Worm (Caenorhabditis elegans): ENCODE data around the gene F25H8.2.

The F25H8.2 gene

DNA sequence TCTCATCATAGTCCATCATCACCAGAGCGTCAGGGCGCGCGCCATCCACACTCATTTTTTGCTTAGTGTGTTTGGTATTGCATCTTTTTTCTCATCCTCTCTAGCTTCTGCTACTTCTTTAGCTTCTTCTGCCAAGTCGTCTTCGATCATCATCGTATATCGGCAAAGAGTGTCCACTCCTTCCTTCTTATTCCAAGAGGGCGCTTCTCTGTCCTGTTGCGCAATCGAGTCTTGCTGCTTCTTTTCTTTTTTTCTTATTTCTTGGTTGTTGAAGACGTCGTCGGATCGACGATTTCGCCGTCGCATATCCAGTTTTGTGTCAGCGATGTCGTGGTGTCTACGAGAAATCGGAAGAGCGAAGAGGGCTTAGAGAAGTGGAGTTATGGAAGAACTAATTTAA is 19.0 kb upstream of the F25H8.2 start:
- no peak for TF ChIP-seq mec-3 (tag; optimal IDR thresholded peaks at IDR 0.05; ENCODE audit: borderline replicate concordance)
- TF ChIP-seq pqm-1 (tag; optimal IDR thresholded peaks at IDR 0.05), result no peak
- TF ChIP-seq K09A11.1 (tag; optimal IDR thresholded peaks at IDR 0.05; ENCODE audit: insufficient read depth), result no peak
- TF ChIP-seq npax-4 (tag; optimal IDR thresholded peaks at IDR 0.05), result no peak
- no peak for TF ChIP-seq ceh-34 (tag; optimal IDR thresholded peaks at IDR 0.05)
- no peak for TF ChIP-seq ceh-45 (GFP tag; IDR thresholded peaks at IDR 0.05)
- TF ChIP-seq fkh-10 (GFP tag; optimal IDR thresholded peaks at IDR 0.05), result no peak
- no peak for TF ChIP-seq rnt-1 (tag; optimal IDR thresholded peaks at IDR 0.05)
- no peak for TF ChIP-seq C08G9.2 (tag; optimal IDR thresholded peaks at IDR 0.05)
- no peak for TF ChIP-seq ceh-48 (tag; optimal IDR thresholded peaks at IDR 0.05)
- no peak for TF ChIP-seq C38D4.7 (GFP tag; optimal IDR thresholded peaks at IDR 0.05)
- TF ChIP-seq zip-5 (tag; optimal IDR thresholded peaks at IDR 0.05), result no peak
- no peak for TF ChIP-seq dmd-4 (tag; optimal IDR thresholded peaks at IDR 0.05; ENCODE audit: borderline replicate concordance)

- no peak for TF ChIP-seq nhr-11 (tag; optimal IDR thresholded peaks at IDR 0.05)
- no peak for TF ChIP-seq ceh-14 (tag; optimal IDR thresholded peaks at IDR 0.05)
- TF ChIP-seq ceh-6 (GFP tag; optimal IDR thresholded peaks at IDR 0.05), result no peak
- TF ChIP-seq lin-11 (tag; optimal IDR thresholded peaks at IDR 0.05), result no peak
- no peak for TF ChIP-seq hlh-30 (tag; optimal IDR thresholded peaks at IDR 0.05; ENCODE audit: insufficient read depth)
- TF ChIP-seq sox-2 (GFP tag; IDR thresholded peaks at IDR 0.05), result no peak
- TF ChIP-seq sdc-2 (tag; optimal IDR thresholded peaks at IDR 0.05), result no peak
- TF ChIP-seq pha-4 (tag; optimal IDR thresholded peaks at IDR 0.05), result no peak
- no peak for TF ChIP-seq pros-1 (tag; optimal IDR thresholded peaks at IDR 0.05)
- no peak for TF ChIP-seq tbx-7 (tag; optimal IDR thresholded peaks at IDR 0.05)
- no peak for TF ChIP-seq ceh-22 (tag; optimal IDR thresholded peaks at IDR 0.05)
- TF ChIP-seq ztf-16 (tag; optimal IDR thresholded peaks at IDR 0.05), result no peak
- TF ChIP-seq ceh-48 (tag; optimal IDR thresholded peaks at IDR 0.05), result no peak
- no peak for TF ChIP-seq fax-1 (tag; optimal IDR thresholded peaks at IDR 0.05)
- TF ChIP-seq lim-6 (tag; optimal IDR thresholded peaks at IDR 0.05), result no peak
- no peak for TF ChIP-seq ceh-2 (tag; optimal IDR thresholded peaks at IDR 0.05)
- TF ChIP-seq C08G9.2 (tag; optimal IDR thresholded peaks at IDR 0.05), result no peak
- TF ChIP-seq hlh-8 (tag; optimal IDR thresholded peaks at IDR 0.05), result no peak
- no peak for TF ChIP-seq elt-4 (tag; optimal IDR thresholded peaks at IDR 0.05)
Observed at ce11 chrIV:9915128-9915527, 16.9 kb upstream of the F25H8.2 start.

- TF ChIP-seq madf-2 (tag; optimal IDR thresholded peaks at IDR 0.05) (no peak), ets-4 (tag; optimal IDR thresholded peaks at IDR 0.05) (no peak), pag-3 (tag; optimal IDR thresholded peaks at IDR 0.05; ENCODE audit: borderline replicate concordance) (no peak), nhr-232 (tag; optimal IDR thresholded peaks at IDR 0.05) (no peak), F13H6.1 (tag; optimal IDR thresholded peaks at IDR 0.05) (no peak), npax-4 (tag; optimal IDR thresholded peaks at IDR 0.05) (no peak), nfya-1 (tag; optimal IDR thresholded peaks at IDR 0.05) (no peak), ttx-3 (tag; optimal IDR thresholded peaks at IDR 0.05) (no peak), ceh-14 (tag; optimal IDR thresholded peaks at IDR 0.05) (no peak), ceh-30 (tag; optimal IDR thresholded peaks at IDR 0.05) (no peak)
Observed at ce11 chrIV:9916224-9916623, 15.8 kb upstream of the F25H8.2 start, which contains the start of gene bed-3. Gene bed-3, plus strand, starts transcription at chrIV:9916524.

- TF ChIP-seq pax-1 (tag; optimal IDR thresholded peaks at IDR 0.05), result no peak
- TF ChIP-seq mec-3 (tag; optimal IDR thresholded peaks at IDR 0.05; ENCODE audit: borderline replicate concordance), result no peak
- no peak for TF ChIP-seq ceh-22 (tag; optimal IDR thresholded peaks at IDR 0.05)
- no peak for TF ChIP-seq K09A11.1 (tag; optimal IDR thresholded peaks at IDR 0.05; ENCODE audit: insufficient read depth)
- no peak for TF ChIP-seq fkh-10 (GFP tag; optimal IDR thresholded peaks at IDR 0.05)
- no peak for TF ChIP-seq odd-2 (tag; optimal IDR thresholded peaks at IDR 0.05)
- TF ChIP-seq F13H6.1 (tag; optimal IDR thresholded peaks at IDR 0.05), result no peak
- no peak for TF ChIP-seq ceh-6 (GFP tag; optimal IDR thresholded peaks at IDR 0.05)
- no peak for TF ChIP-seq ahr-1 (tag; optimal IDR thresholded peaks at IDR 0.05)
- TF ChIP-seq ceh-19 (GFP tag; optimal IDR thresholded peaks at IDR 0.05), result no peak
- TF ChIP-seq hlh-15 (tag; optimal IDR thresholded peaks at IDR 0.05), result no peak
- no peak for TF ChIP-seq pros-1 (tag; optimal IDR thresholded peaks at IDR 0.05)
- no peak for TF ChIP-seq ttx-3 (tag; optimal IDR thresholded peaks at IDR 0.05)
- no peak for TF ChIP-seq ceh-14 (tag; optimal IDR thresholded peaks at IDR 0.05)
- TF ChIP-seq tbx-2 (tag; optimal IDR thresholded peaks at IDR 0.05), result no peak
- no peak for TF ChIP-seq ceh-34 (tag; optimal IDR thresholded peaks at IDR 0.05)
- no peak for TF ChIP-seq nhr-11 (tag; optimal IDR thresholded peaks at IDR 0.05)
- no peak for TF ChIP-seq tbx-7 (tag; optimal IDR thresholded peaks at IDR 0.05)
- no peak for TF ChIP-seq sdc-2 (tag; optimal IDR thresholded peaks at IDR 0.05)
Observed at ce11 chrIV:9918021-9918420, 14.0 kb upstream of the F25H8.2 start.

Data from whole organism, late embryonic.